Worm (Caenorhabditis elegans) whole organism, mixed stage, embryonic: Measurements from ENCODE around the gene F09F9.1.

Experiments
- bed-3 ChIP-seq: fragments of 200-800 bp; sonication (Bioruptor generic); optimal IDR thresholded peaks from 3 replicates; lab custom pipeline; 2018; ENCODE audit warnings: mild to moderate bottlenecking, missing genetic modification characterization, moderate library complexity, missing compliant biosample characterization
- blmp-1 ChIP-seq: fragments of 150-350 bp; optimal IDR thresholded peaks from 2 replicates; lab custom pipeline; 2014; ENCODE audit warnings: missing biosample characterization, missing genetic modification characterization
- elt-3 ChIP-seq: fragments of 150-350 bp; optimal IDR thresholded peaks from 2 replicates; lab custom pipeline; 2014; ENCODE audit warnings: missing biosample characterization, missing genetic modification characterization
- lin-13 ChIP-seq: fragments of 150-350 bp; optimal IDR thresholded peaks from 2 replicates; lab custom pipeline; 2014; ENCODE audit warnings: missing biosample characterization, missing genetic modification characterization
- nhr-12 ChIP-seq: fragments of 150-350 bp; optimal IDR thresholded peaks from 2 replicates; lab custom pipeline; 2014; ENCODE audit warnings: missing biosample characterization, missing genetic modification characterization
- nhr-76 ChIP-seq: sonication (generic microtip); optimal IDR thresholded peaks from 2 replicates; lab custom pipeline; 2017; ENCODE audit warnings: missing biosample characterization, missing genetic modification characterization
- pha-4 ChIP-seq: fragments of 150-350 bp; optimal IDR thresholded peaks from 2 replicates; lab custom pipeline; 2018; ENCODE audit warnings: missing biosample characterization, missing genetic modification reagents, missing genetic modification characterization
- snpc-4 ChIP-seq: fragments of 150-350 bp; optimal IDR thresholded peaks from 2 replicates; lab custom pipeline; 2014; ENCODE audit warnings: missing biosample characterization, missing genetic modification characterization
- unc-39 ChIP-seq: fragments of 150-350 bp; optimal IDR thresholded peaks from 2 replicates; lab custom pipeline; 2014; ENCODE audit warnings: missing biosample characterization, missing genetic modification characterization
- unc-62 ChIP-seq: fragments of 150-350 bp; optimal IDR thresholded peaks from 2 replicates; lab custom pipeline; 2014; ENCODE audit warnings: missing biosample characterization, missing genetic modification reagents, missing genetic modification characterization

DNA sequence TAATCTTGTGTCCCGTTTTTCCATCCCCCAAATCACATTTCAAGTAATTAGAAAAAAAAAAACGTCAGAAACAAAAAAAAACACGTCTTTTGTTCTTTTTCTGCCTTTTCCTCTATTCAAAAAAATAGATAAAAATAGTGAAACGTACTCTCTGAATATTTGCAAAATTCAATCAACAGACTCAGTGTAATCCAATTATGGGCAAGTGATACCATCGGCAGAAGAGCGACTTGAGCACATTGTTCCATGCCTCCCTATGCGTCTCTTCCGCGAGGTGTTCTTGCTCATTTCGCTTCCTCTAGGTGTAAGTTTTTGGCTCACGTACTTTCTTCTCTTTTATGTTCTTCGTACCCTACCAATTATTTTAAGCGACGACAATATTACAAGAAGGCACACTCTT lies 48.3 kb downstream of the F09F9.1 start, which contains the start of gene ZK470.1:
- TF ChIP-seq unc-39 (no peak), lin-13 (tag; lab: Kevin White, UChicago) (no peak), bed-3 (no peak), nhr-12 (tag; lab: Kevin White, UChicago) (no peak), elt-3 (tag; lab: Kevin White, UChicago) (no peak), nhr-76 (tag; lab: Kevin White, UChicago) (no peak), pha-4 (no peak), unc-62 (GFP tag; lab: Kevin White, UChicago) (no peak), blmp-1 (tag; lab: Kevin White, UChicago) (no peak), snpc-4 (no peak)
